Fruit fly (Drosophila melanogaster) whole organism, adult: Measurements from ENCODE around the gene CG34334.
A peak's percentile ranks its signal among the peaks of the same experiment; 100 is the strongest.

Experiments used
- CG33017 ChIP-seq: fragments of 200-800 bp; sonication (Bioruptor generic); optimal IDR thresholded peaks from 2 replicates; lab custom pipeline; 2018; ENCODE audit warnings: missing biosample characterization, mild to moderate bottlenecking, missing genetic modification characterization, moderate library complexity
- CG5204 ChIP-seq: fragments of 200-800 bp; sonication (Bioruptor generic); optimal IDR thresholded peaks from 2 replicates; lab custom pipeline; 2016; ENCODE audit warnings: missing biosample characterization, missing genetic modification characterization
- Clk ChIP-seq: fragments of 200-800 bp; sonication (Bioruptor generic); optimal IDR thresholded peaks from 2 replicates; lab custom pipeline; 2017; ENCODE audit warnings: missing biosample characterization, missing genetic modification characterization
- Crg-1 ChIP-seq: fragments of 200-800 bp; sonication (Bioruptor generic); optimal IDR thresholded peaks from 2 replicates; lab custom pipeline; 2016; ENCODE audit warnings: missing biosample characterization, missing genetic modification characterization
- Hr96 ChIP-seq: fragments of 200-800 bp; sonication (Bioruptor generic); optimal IDR thresholded peaks from 2 replicates; lab custom pipeline; 2016; ENCODE audit warnings: missing biosample characterization, missing genetic modification characterization
- Mnt ChIP-seq: fragments of 200-800 bp; sonication (Bioruptor generic); optimal IDR thresholded peaks from 2 replicates; lab custom pipeline; 2016; ENCODE audit warnings: missing biosample characterization, mild to moderate bottlenecking, missing genetic modification characterization
- bab1 ChIP-seq: fragments of 200-800 bp; sonication (Bioruptor generic); optimal IDR thresholded peaks from 3 replicates; lab custom pipeline; 2019; ENCODE audit warnings: missing biosample characterization, mild to moderate bottlenecking, missing genetic modification characterization, moderate library complexity
- cic ChIP-seq: fragments of 200-800 bp; sonication (Bioruptor generic); optimal IDR thresholded peaks from 2 replicates; lab custom pipeline; 2017; ENCODE audit warnings: missing biosample characterization, mild to moderate bottlenecking, missing genetic modification characterization, moderate library complexity
- cnc ChIP-seq, 2 experiments: fragments of >200 bp; optimal IDR thresholded peaks; 2 replicates each; lab custom pipeline; 2017
- kay ChIP-seq: fragments of 200-800 bp; sonication (Bioruptor generic); peaks from one replicate; lab custom pipeline; 2016; ENCODE audit warnings: missing biosample characterization, missing genetic modification characterization, borderline replicate concordance
- ovo ChIP-seq: fragments of 200-800 bp; sonication (Bioruptor generic); optimal IDR thresholded peaks from 2 replicates; lab custom pipeline; 2016; ENCODE audit warnings: missing biosample characterization, missing genetic modification characterization
- pad ChIP-seq: fragments of 200-800 bp; sonication (Bioruptor generic); optimal IDR thresholded peaks from 3 replicates; lab custom pipeline; 2017; ENCODE audit warnings: missing biosample characterization, missing genetic modification characterization, mild to moderate bottlenecking, moderate library complexity, missing genetic modification reagents
- tj ChIP-seq: fragments of 200-800 bp; sonication (Bioruptor generic); optimal IDR thresholded peaks from 3 replicates; lab custom pipeline; 2017; ENCODE audit warnings: missing biosample characterization, mild to moderate bottlenecking, missing genetic modification characterization, moderate library complexity
- toe ChIP-seq: fragments of 200-800 bp; sonication (Bioruptor generic); optimal IDR thresholded peaks from 2 replicates; lab custom pipeline; 2016; ENCODE audit warnings: missing biosample characterization, missing genetic modification characterization

- TF ChIP-seq kay (GFP tag; lab: Kevin White, UChicago) (no peak), tj (GFP tag; lab: Kevin White, UChicago) (no peak), pad (GFP tag; lab: Kevin White, UChicago) (peak; percentile 20), CG33017 (tag; lab: Kevin White, UChicago) (no peak), Mnt (GFP tag; lab: Kevin White, UChicago) (no peak), toe (GFP tag; lab: Kevin White, UChicago) (no peak), Clk (no peak), Crg-1 (GFP tag; lab: Kevin White, UChicago) (no peak), CG5204 (GFP tag; lab: Kevin White, UChicago) (no peak), cic (GFP tag; lab: Kevin White, UChicago) (no peak), ovo (peak; percentile 45), bab1 (GFP tag; lab: Kevin White, UChicago) (no peak), Hr96 (GFP tag; lab: Kevin White, UChicago) (no peak), cnc (optimal IDR thresholded peaks at IDR 0.05; lab: Kevin White, UChicago) (no peak)
These were observed 17.5 kb upstream of the CG34334 start, which contains the start of gene fog for dm6 chrX:22854994-22855708.
